Fruit fly (Drosophila melanogaster): Measurements from ENCODE around the gene ssp6.
A peak's percentile ranks its signal among the peaks of the same experiment; 100 is the strongest.

Gene ssp6

dm6 chr3L:6124616-6125408 lies 48.3 kb downstream of the ssp6 start (continued):
- no peak for TF ChIP-seq chinmo (GFP tag; IDR thresholded peaks at IDR 0.05; ENCODE audit: partially characterized antibody)
- peak; percentile 49 for TF ChIP-seq dmrt11E (tag; optimal IDR thresholded peaks at IDR 0.05)
- peak; percentile 96 for TF ChIP-seq vvl (GFP tag; IDR thresholded peaks at IDR 0.05)
- peak; percentile 98 for TF ChIP-seq ci (GFP tag; IDR thresholded peaks at IDR 0.05)
- peak; percentile 64 for TF ChIP-seq CG18262 (tag; optimal IDR thresholded peaks at IDR 0.05)
- peak; percentile 81 for TF ChIP-seq CG4328 (GFP tag; optimal IDR thresholded peaks at IDR 0.05)
- TF ChIP-seq mam (GFP tag; optimal IDR thresholded peaks at IDR 0.05) = peak; percentile 79
- TF ChIP-seq Hr51 (GFP tag; optimal IDR thresholded peaks at IDR 0.05) = peak; percentile 46 to 53
- TF ChIP-seq trem (tag; optimal IDR thresholded peaks at IDR 0.05) = peak; percentile 41
- TF ChIP-seq schlank (tag; optimal IDR thresholded peaks at IDR 0.05) = peak; percentile 77
- TF ChIP-seq Opbp (GFP tag; IDR thresholded peaks at IDR 0.05; ENCODE audit: partially characterized antibody) = no peak
- peak; percentile 75 for TF ChIP-seq CG6854 (GFP tag; optimal IDR thresholded peaks at IDR 0.05)
- TF ChIP-seq Mad (GFP tag; optimal IDR thresholded peaks at IDR 0.05) = peak; percentile 27
- peak; percentile 42 for TF ChIP-seq gem (tag; optimal IDR thresholded peaks at IDR 0.05)
- TF ChIP-seq CG9797 (GFP tag; optimal IDR thresholded peaks at IDR 0.05) = peak; percentile 29
- no peak for TF ChIP-seq Dref (GFP tag; IDR thresholded peaks at IDR 0.05)
- TF ChIP-seq CG7372 (GFP tag; IDR thresholded peaks at IDR 0.05) = peak; percentile 83
- peak; percentile 45; the same call in 1 of the 2 replicates for TF ChIP-seq MBD-R2 (GFP tag; IDR thresholded peaks at IDR 0.05)
- TF ChIP-seq CG8089 (GFP tag; optimal IDR thresholded peaks at IDR 0.05) = peak; percentile 59
- peak; percentile 54 for TF ChIP-seq CG10431 (GFP tag; optimal IDR thresholded peaks at IDR 0.05)
- TF ChIP-seq pzg (GFP tag; optimal IDR thresholded peaks at IDR 0.05) = peak; percentile 17
- TF ChIP-seq Adf1 (GFP tag; IDR thresholded peaks at IDR 0.05) = peak; percentile 30; the same call in 1 of the 2 replicates
- peak; percentile 28 for TF ChIP-seq BEAF-32 (GFP tag; optimal IDR thresholded peaks at IDR 0.05)
- peak; percentile 88 for TF ChIP-seq CG7357 (GFP tag; IDR thresholded peaks at IDR 0.05)
- TF ChIP-seq emc (GFP tag; optimal IDR thresholded peaks at IDR 0.05) = peak; percentile 64
- TF ChIP-seq odd (GFP tag; optimal IDR thresholded peaks at IDR 0.05) = peak; percentile 75
- no peak for TF ChIP-seq CG14860 (GFP tag; IDR thresholded peaks at IDR 0.05; ENCODE audit: partially characterized antibody)
- TF ChIP-seq otp (GFP tag; IDR thresholded peaks at IDR 0.05) = peak; percentile 92
- TF ChIP-seq onecut (GFP tag; IDR thresholded peaks at IDR 0.05) = peak; percentile 86
- TF ChIP-seq CG10543 (GFP tag; optimal IDR thresholded peaks at IDR 0.05) = peak; percentile 59
- peak; percentile 88 for TF ChIP-seq CG6765 (GFP tag; optimal IDR thresholded peaks at IDR 0.05)
- peak; percentile 71 for TF ChIP-seq B-H2 (GFP tag; optimal IDR thresholded peaks at IDR 0.05)
- TF ChIP-seq jumu (GFP tag; optimal IDR thresholded peaks at IDR 0.05) = no peak
- TF ChIP-seq run (tag; optimal IDR thresholded peaks at IDR 0.05) = no peak
- no peak for TF ChIP-seq sug (tag; optimal IDR thresholded peaks at IDR 0.05)
- peak; percentile 43 for TF ChIP-seq da (GFP tag; optimal IDR thresholded peaks at IDR 0.05)
- TF ChIP-seq unpg (GFP tag; optimal IDR thresholded peaks at IDR 0.05) = peak; percentile 76
- peak in 1 of 2 experiments; percentile 83 for TF ChIP-seq Dfd (GFP tag; optimal IDR thresholded peaks at IDR 0.05)
- TF ChIP-seq HmgD (GFP tag; optimal IDR thresholded peaks at IDR 0.05) = no peak
- no peak for TF ChIP-seq fu2 (GFP tag; optimal IDR thresholded peaks at IDR 0.05)
- no peak; the same call in 1 of the 2 replicates for TF ChIP-seq sna (GFP tag; IDR thresholded peaks at IDR 0.05; ENCODE audit: partially characterized antibody)
- peak; percentile 7 for TF ChIP-seq CG10462 (GFP tag; optimal IDR thresholded peaks at IDR 0.05)
- TF ChIP-seq amos (GFP tag; IDR thresholded peaks at IDR 0.05; ENCODE audit: partially characterized antibody) = no peak
- TF ChIP-seq oc (tag; optimal IDR thresholded peaks at IDR 0.05) = peak; percentile 12
- TF ChIP-seq CG11696 (GFP tag; IDR thresholded peaks at IDR 0.05) = peak; percentile 76
- TF ChIP-seq E2f2 (GFP tag; IDR thresholded peaks at IDR 0.05) = peak; percentile 64
- TF ChIP-seq H15 (GFP tag; IDR thresholded peaks at IDR 0.05) = peak; percentile 83
- TF ChIP-seq Rx (GFP tag; IDR thresholded peaks at IDR 0.05) = peak; percentile 81
- TF ChIP-seq nau (GFP tag; optimal IDR thresholded peaks at IDR 0.05) = peak; percentile 87

Measured in whole organism, embryonic.